Fruit fly (Drosophila melanogaster) whole organism, prepupa: ENCODE results near the gene Cp16.

Experiments
- CG11902 ChIP-seq: fragments of 200-800 bp; sonication (Bioruptor generic); optimal IDR thresholded peaks from 3 replicates; lab custom pipeline; 2016; ENCODE audit warnings: missing biosample characterization, missing genetic modification characterization
- CG16779 ChIP-seq: fragments of 200-800 bp; sonication (Bioruptor generic); optimal IDR thresholded peaks from 3 replicates; lab custom pipeline; 2017; ENCODE audit warnings: missing biosample characterization, mild to moderate bottlenecking, missing genetic modification characterization
- CG3032 ChIP-seq: fragments of 200-800 bp; optimal IDR thresholded peaks from 2 replicates; lab custom pipeline; 2019; ENCODE audit warnings: missing biosample characterization, mild to moderate bottlenecking, missing genetic modification characterization, moderate library complexity
- CG8632 ChIP-seq: fragments of 200-800 bp; sonication (Bioruptor generic); optimal IDR thresholded peaks from 3 replicates; lab custom pipeline; 2016; ENCODE audit warnings: missing biosample characterization, missing genetic modification characterization
- Ets21C ChIP-seq: fragments of 200-800 bp; sonication (Bioruptor generic); optimal IDR thresholded peaks from 3 replicates; lab custom pipeline; 2016; ENCODE audit warnings: missing biosample characterization, missing genetic modification characterization
- Sox102F ChIP-seq: fragments of 200-800 bp; sonication (Bioruptor generic); optimal IDR thresholded peaks from 2 replicates; lab custom pipeline; 2016; ENCODE audit warnings: missing biosample characterization, mild to moderate bottlenecking, missing genetic modification characterization
- esn ChIP-seq: fragments of 200-800 bp; sonication (Bioruptor generic); optimal IDR thresholded peaks from 2 replicates; lab custom pipeline; 2016; ENCODE audit warnings: missing biosample characterization, mild to moderate bottlenecking, missing genetic modification characterization, moderate library complexity
- fkh ChIP-seq: fragments of 200-800 bp; sonication (Bioruptor generic); optimal IDR thresholded peaks from 3 replicates; lab custom pipeline; 2017; ENCODE audit warnings: missing biosample characterization, mild to moderate bottlenecking, missing genetic modification characterization, moderate library complexity
- ss ChIP-seq, 2 experiments: fragments of 200-800 bp; sonication (Bioruptor generic); optimal IDR thresholded peaks; 2 replicates in 1 of 2; 3 replicates in 1 of 2; lab custom pipeline; 2017 to 2018; ENCODE audit warnings: mild to moderate bottlenecking in 2 of 2, missing biosample characterization in 2 of 2, missing genetic modification characterization in 2 of 2, moderate library complexity in 1 of 2
- vri ChIP-seq: fragments of 200-800 bp; sonication (Bioruptor generic); optimal IDR thresholded peaks from 3 replicates; lab custom pipeline; 2016; ENCODE audit warnings: missing biosample characterization, mild to moderate bottlenecking, missing genetic modification characterization

dm6 chr3L:8684419-8685081 is 47.2 kb upstream of the Cp16 start:
- TF ChIP-seq CG11902 (GFP tag; lab: Kevin White, UChicago) (no peak), esn (GFP tag; lab: Kevin White, UChicago) (peak; percentile 67), Ets21C (GFP tag; lab: Kevin White, UChicago) (peak; percentile 23), CG16779 (tag; lab: Kevin White, UChicago) (no peak), CG8632 (GFP tag; lab: Kevin White, UChicago) (peak; percentile 36), CG3032 (no peak), Sox102F (GFP tag; lab: Kevin White, UChicago) (peak; percentile 14), vri (GFP tag; lab: Kevin White, UChicago) (peak; percentile 57), ss (GFP tag; optimal IDR thresholded peaks at IDR 0.05; lab: Kevin White, UChicago) (no peak), fkh (GFP tag; lab: Kevin White, UChicago) (peak; percentile 86)
